Fruit fly (Drosophila melanogaster) S2 (cell line): Measurements from ENCODE around the gene CG13077.

Source experiments
- CG8478 ChIP-seq: fragments of >200 bp; optimal IDR thresholded peaks from 2 replicates; lab custom pipeline; 2018
- CTCF ChIP-seq, 2 experiments: fragments of >200 bp; optimal IDR thresholded peaks; 2 replicates each; lab custom pipeline; 2018

dm6 chr2L:19574959-19575625 lies 9.4 kb downstream of the CG13077 start:
- TF ChIP-seq CTCF (optimal IDR thresholded peaks at IDR 0.05; lab: Kevin White, UChicago) (no peak), CG8478 (lab: Kevin White, UChicago) (no peak)
